Worm (Caenorhabditis elegans) whole organism, late embryonic: ENCODE data around the gene rpc-11.

Source experiments
- F13H6.1 ChIP-seq: sonication (generic microtip); optimal IDR thresholded peaks from 2 replicates; lab custom pipeline; 2016; ENCODE audit warnings: missing genetic modification characterization, missing compliant biosample characterization
- K02D7.2 ChIP-seq: sonication (generic microtip); optimal IDR thresholded peaks from 2 replicates; lab custom pipeline; 2017; ENCODE audit warnings: mild to moderate bottlenecking, missing genetic modification characterization, missing compliant biosample characterization
- K09A11.1 ChIP-seq: sonication (generic microtip); optimal IDR thresholded peaks from 2 replicates; lab custom pipeline; 2017; ENCODE audit warnings: antibody characterized with exemption, mild to moderate bottlenecking, missing genetic modification characterization, missing compliant biosample characterization; ENCODE audit not compliant: insufficient read depth
- ama-1 ChIP-seq: fragments of 150-350 bp; optimal IDR thresholded peaks from 2 replicates; lab custom pipeline; 2014
- ceh-14 ChIP-seq: sonication (generic microtip); optimal IDR thresholded peaks from 2 replicates; lab custom pipeline; 2016; ENCODE audit warnings: missing genotype, missing genetic modification characterization, missing compliant biosample characterization
- ceh-2 ChIP-seq: sonication (generic microtip); optimal IDR thresholded peaks from 2 replicates; lab custom pipeline; 2016; ENCODE audit warnings: missing genotype, missing genetic modification characterization, missing compliant biosample characterization
- ceh-24 ChIP-seq: sonication (generic microtip); optimal IDR thresholded peaks from 2 replicates; lab custom pipeline; 2016; ENCODE audit warnings: mild to moderate bottlenecking, missing genetic modification characterization, missing compliant biosample characterization
- ceh-31 ChIP-seq: sonication (generic microtip); optimal IDR thresholded peaks from 2 replicates; lab custom pipeline; 2016; ENCODE audit warnings: missing genetic modification characterization, missing compliant biosample characterization
- ceh-34 ChIP-seq: sonication (generic microtip); optimal IDR thresholded peaks from 2 replicates; lab custom pipeline; 2016; ENCODE audit warnings: mild to moderate bottlenecking, missing genetic modification characterization, missing compliant biosample characterization
- ceh-6 ChIP-seq: fragments of 200-800 bp; sonication (Bioruptor generic); optimal IDR thresholded peaks from 2 replicates; lab custom pipeline; 2018; ENCODE audit warnings: mild to moderate bottlenecking, missing genetic modification characterization, missing compliant biosample characterization
- che-1 ChIP-seq: sonication (generic microtip); optimal IDR thresholded peaks from 2 replicates; lab custom pipeline; 2016; ENCODE audit warnings: mild to moderate bottlenecking, missing genetic modification characterization, missing compliant biosample characterization
- dve-1 ChIP-seq: sonication (generic microtip); optimal IDR thresholded peaks from 2 replicates; lab custom pipeline; 2017; ENCODE audit warnings: antibody characterized with exemption, mild to moderate bottlenecking, missing genetic modification characterization, missing compliant biosample characterization
- elt-2 ChIP-seq: sonication (generic microtip); optimal IDR thresholded peaks from 2 replicates; lab custom pipeline; 2016; ENCODE audit warnings: missing genetic modification reagents, missing genetic modification characterization, missing compliant biosample characterization
- ets-4 ChIP-seq: sonication (generic microtip); optimal IDR thresholded peaks from 2 replicates; lab custom pipeline; 2016; ENCODE audit warnings: missing genetic modification characterization, missing compliant biosample characterization
- eyg-1 ChIP-seq: sonication (generic microtip); optimal IDR thresholded peaks from 2 replicates; lab custom pipeline; 2016; ENCODE audit warnings: missing genotype, missing genetic modification characterization, missing compliant biosample characterization
- fkh-10 ChIP-seq: fragments of 150-350 bp; optimal IDR thresholded peaks from 2 replicates; lab custom pipeline; 2014; ENCODE audit warnings: missing biosample characterization, missing genetic modification reagents, missing genetic modification characterization
- fkh-6 ChIP-seq: sonication (generic microtip); optimal IDR thresholded peaks from 2 replicates; lab custom pipeline; 2016; ENCODE audit warnings: missing genetic modification characterization, missing compliant biosample characterization
- hlh-13 ChIP-seq: fragments of 200-800 bp; sonication (Bioruptor generic); optimal IDR thresholded peaks from 2 replicates; lab custom pipeline; 2018; ENCODE audit warnings: mild to moderate bottlenecking, missing genetic modification characterization, missing compliant biosample characterization
- hlh-6 ChIP-seq: sonication (generic microtip); optimal IDR thresholded peaks from 2 replicates; lab custom pipeline; 2016; ENCODE audit warnings: missing genotype, missing genetic modification characterization, missing compliant biosample characterization
- hlh-8 ChIP-seq: sonication (generic microtip); optimal IDR thresholded peaks from 2 replicates; lab custom pipeline; 2016; ENCODE audit warnings: missing genotype, missing genetic modification characterization, missing compliant biosample characterization
- lin-11 ChIP-seq: fragments of 200-800 bp; sonication (Bioruptor generic); optimal IDR thresholded peaks from 2 replicates; lab custom pipeline; 2018; ENCODE audit warnings: mild to moderate bottlenecking, missing genetic modification characterization, missing compliant biosample characterization
- madf-2 ChIP-seq: sonication (generic microtip); optimal IDR thresholded peaks from 2 replicates; lab custom pipeline; 2017; ENCODE audit warnings: missing genetic modification characterization, missing compliant biosample characterization
- mec-3 ChIP-seq: sonication (generic microtip); optimal IDR thresholded peaks from 2 replicates; lab custom pipeline; 2016; ENCODE audit warnings: borderline replicate concordance, missing genetic modification characterization, missing compliant biosample characterization
- nfya-1 ChIP-seq: sonication (generic microtip); optimal IDR thresholded peaks from 2 replicates; lab custom pipeline; 2017; ENCODE audit warnings: missing genetic modification characterization, mild to moderate bottlenecking, missing compliant biosample characterization, antibody characterized with exemption, moderate library complexity
- nhr-11 ChIP-seq: fragments of 150-350 bp; optimal IDR thresholded peaks from 2 replicates; lab custom pipeline; 2014; ENCODE audit warnings: missing biosample characterization, missing genetic modification characterization
- pag-3 ChIP-seq: sonication (generic microtip); optimal IDR thresholded peaks from 2 replicates; lab custom pipeline; 2016; ENCODE audit warnings: missing compliant biosample characterization, missing genetic modification characterization, borderline replicate concordance
- pat-9 ChIP-seq: fragments of 200-800 bp; sonication (Bioruptor generic); optimal IDR thresholded peaks from 2 replicates; lab custom pipeline; 2018; ENCODE audit warnings: mild to moderate bottlenecking, missing genetic modification characterization, moderate library complexity, missing compliant biosample characterization
- pha-4 ChIP-seq: fragments of 150-350 bp; optimal IDR thresholded peaks from 2 replicates; lab custom pipeline; 2018; ENCODE audit warnings: missing biosample characterization, missing genetic modification reagents, missing genetic modification characterization
- pqm-1 ChIP-seq: sonication (generic microtip); optimal IDR thresholded peaks from 2 replicates; lab custom pipeline; 2016; ENCODE audit warnings: missing genetic modification characterization, missing compliant biosample characterization
- rnt-1 ChIP-seq: sonication (generic microtip); optimal IDR thresholded peaks from 2 replicates; lab custom pipeline; 2016; ENCODE audit warnings: missing genetic modification characterization, missing compliant biosample characterization
- sox-2 ChIP-seq: fragments of 200-800 bp; sonication (Bioruptor generic); IDR thresholded peaks from 2 replicates; pipeline ENCODE4 v1.3.6; 2022; ENCODE audit warnings: missing genetic modification reagents, missing genetic modification characterization, missing compliant biosample characterization
- syd-9 ChIP-seq: sonication (generic microtip); optimal IDR thresholded peaks from 2 replicates; lab custom pipeline; 2016; ENCODE audit warnings: mild to moderate bottlenecking, missing genetic modification characterization, moderate library complexity, missing compliant biosample characterization
- tbx-2 ChIP-seq: sonication (generic microtip); optimal IDR thresholded peaks from 2 replicates; lab custom pipeline; 2016; ENCODE audit warnings: missing genetic modification characterization, missing compliant biosample characterization
- ttx-3 ChIP-seq: sonication (generic microtip); optimal IDR thresholded peaks from 2 replicates; lab custom pipeline; 2016; ENCODE audit warnings: missing genetic modification reagents, missing genetic modification characterization, missing compliant biosample characterization
- unc-3 ChIP-seq, 2 experiments: fragments of 200-800 bp in 1 of 2; sonication (Bioruptor generic) in 1 of 2; sonication (generic microtip) in 1 of 2; conservative IDR thresholded peaks in 1 of 2; optimal IDR thresholded peaks in 1 of 2; 2 replicates each; pipeline versions ENCODE4 v1.3.6 to Lab custom; 2016 to 2022; ENCODE audit warnings: missing compliant biosample characterization in 2 of 2, missing genetic modification characterization in 2 of 2, missing genetic modification reagents in 1 of 2
- unc-42 ChIP-seq: sonication (generic microtip); optimal IDR thresholded peaks from 2 replicates; lab custom pipeline; 2016; ENCODE audit warnings: missing genotype, missing genetic modification characterization, missing compliant biosample characterization
- unc-55 ChIP-seq: sonication (generic microtip); optimal IDR thresholded peaks from 2 replicates; lab custom pipeline; 2017; ENCODE audit warnings: missing biosample characterization, missing genetic modification reagents, missing genetic modification characterization
- unc-86 ChIP-seq: sonication (generic microtip); optimal IDR thresholded peaks from 2 replicates; lab custom pipeline; 2016; ENCODE audit warnings: missing genetic modification characterization, missing compliant biosample characterization
- zip-5 ChIP-seq: sonication (generic microtip); optimal IDR thresholded peaks from 2 replicates; lab custom pipeline; 2016; ENCODE audit warnings: missing genetic modification characterization, missing compliant biosample characterization
- ztf-16 ChIP-seq: sonication (generic microtip); optimal IDR thresholded peaks from 2 replicates; lab custom pipeline; 2017; ENCODE audit warnings: missing genetic modification characterization, missing compliant biosample characterization

rpc-11 gene

DNA sequence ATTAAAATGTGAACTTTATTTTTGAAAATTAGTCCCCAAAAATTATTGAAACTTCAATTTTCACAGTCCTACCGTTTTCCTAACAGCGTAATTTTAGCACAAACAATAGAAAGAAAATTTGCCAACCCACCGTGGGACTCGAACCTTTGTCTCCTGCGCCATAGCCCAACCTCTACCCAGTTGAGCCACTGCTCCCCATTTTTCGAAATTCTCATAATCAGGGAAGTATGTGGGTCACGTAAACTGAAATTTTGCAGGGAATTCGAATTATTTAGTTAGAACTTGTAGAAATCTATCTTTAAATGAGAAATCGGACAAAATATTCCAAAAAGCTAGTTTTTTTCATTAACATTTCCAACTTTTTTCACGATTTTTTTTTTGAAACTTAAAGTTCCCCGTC lies 29.5 kb downstream of the rpc-11 start:
- peak; percentile 6; the same call in 1 of the 2 replicates for TF ChIP-seq sox-2 (GFP tag; lab: Robert Waterston, UW)
- no peak for TF ChIP-seq pha-4 (tag; lab: Kevin White, UChicago)

- no peak for TF ChIP-seq hlh-6 (tag; lab: Kevin White, UChicago)
- TF ChIP-seq fkh-10 (GFP tag; lab: Kevin White, UChicago), result no peak
- TF ChIP-seq unc-42 (tag; lab: Kevin White, UChicago), result no peak
- TF ChIP-seq elt-2 (tag; lab: Kevin White, UChicago), result peak; percentile 92
Measured at ce11 chrIV:1378954-1379353, 30.9 kb downstream of the rpc-11 start.

DNA sequence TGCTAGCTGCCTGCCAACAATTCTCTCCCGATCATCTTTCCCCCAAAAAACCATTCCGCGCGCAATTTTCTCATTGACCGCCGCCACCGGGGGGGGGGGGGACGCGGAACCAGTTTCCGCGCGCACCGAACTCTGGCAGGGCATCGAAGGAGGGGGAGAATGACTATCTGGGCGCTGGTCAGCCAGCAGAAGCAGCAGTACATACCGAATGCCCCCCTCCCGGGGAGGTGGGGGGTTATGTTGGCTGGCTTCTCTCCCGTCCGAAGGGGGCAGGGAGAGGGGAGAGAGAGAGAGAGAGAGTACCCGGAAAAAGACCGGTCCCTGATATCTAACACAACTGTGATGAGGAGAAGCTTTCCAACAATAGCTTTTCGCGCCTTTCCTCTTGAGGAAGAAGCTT lies 32.1 kb downstream of the rpc-11 start:
- TF ChIP-seq hlh-13, result peak; percentile 23
- peak; percentile 41 for TF ChIP-seq ceh-6 (GFP tag; lab: Kevin White, UChicago)
- TF ChIP-seq ceh-14, result no peak
- TF ChIP-seq hlh-8 (tag; lab: Kevin White, UChicago), result no peak
- 0 out of 2 replicates have a peak, but pooled peaks have one; percentile 4 for TF ChIP-seq unc-3 (GFP tag; conservative IDR thresholded peaks at IDR 0.05; lab: Robert Waterston, UW)
- TF ChIP-seq unc-3 (tag; optimal IDR thresholded peaks at IDR 0.05; lab: Kevin White, UChicago), result no peak
- no peak for TF ChIP-seq rnt-1 (tag; lab: Kevin White, UChicago)
- TF ChIP-seq, all 69 proteins: peak for 3

DNA sequence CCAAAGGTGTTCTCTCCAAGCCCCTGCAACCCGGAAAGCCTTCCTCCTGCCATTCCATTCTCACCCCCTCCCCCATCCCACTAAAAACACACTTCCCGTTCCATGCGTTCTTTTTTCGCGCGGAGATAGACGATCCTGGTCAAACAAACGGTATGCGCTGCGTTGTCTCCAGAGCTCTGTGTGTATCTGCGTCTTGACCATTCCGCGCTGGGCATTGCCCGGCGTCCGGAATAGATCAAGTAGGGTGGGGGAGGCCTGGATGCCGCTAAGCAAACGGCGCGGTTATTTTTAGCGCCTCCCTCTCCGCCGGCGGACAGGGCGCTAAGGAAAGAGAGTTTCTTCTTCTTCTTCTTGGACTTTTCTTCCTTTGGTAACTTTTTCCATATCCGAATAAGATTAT lies 34.6 kb downstream of the rpc-11 start:
- TF ChIP-seq rnt-1 (tag; lab: Kevin White, UChicago) (no peak), ceh-31 (tag; lab: Kevin White, UChicago) (no peak), ceh-2 (no peak), ama-1 (lab: Kevin White, UChicago) (no peak), madf-2 (tag; lab: Kevin White, UChicago) (no peak), ceh-34 (tag; lab: Kevin White, UChicago) (no peak), unc-86 (no peak), pqm-1 (tag; lab: Kevin White, UChicago) (no peak), nfya-1 (tag; lab: Kevin White, UChicago) (no peak), pha-4 (tag; lab: Kevin White, UChicago) (no peak), F13H6.1 (tag; lab: Kevin White, UChicago) (no peak), zip-5 (tag; lab: Kevin White, UChicago) (no peak), ttx-3 (tag; lab: Kevin White, UChicago) (no peak), eyg-1 (tag; lab: Kevin White, UChicago) (no peak), ceh-6 (GFP tag; lab: Kevin White, UChicago) (no peak), syd-9 (tag; lab: Kevin White, UChicago) (no peak), pag-3 (tag; lab: Kevin White, UChicago) (no peak)

DNA sequence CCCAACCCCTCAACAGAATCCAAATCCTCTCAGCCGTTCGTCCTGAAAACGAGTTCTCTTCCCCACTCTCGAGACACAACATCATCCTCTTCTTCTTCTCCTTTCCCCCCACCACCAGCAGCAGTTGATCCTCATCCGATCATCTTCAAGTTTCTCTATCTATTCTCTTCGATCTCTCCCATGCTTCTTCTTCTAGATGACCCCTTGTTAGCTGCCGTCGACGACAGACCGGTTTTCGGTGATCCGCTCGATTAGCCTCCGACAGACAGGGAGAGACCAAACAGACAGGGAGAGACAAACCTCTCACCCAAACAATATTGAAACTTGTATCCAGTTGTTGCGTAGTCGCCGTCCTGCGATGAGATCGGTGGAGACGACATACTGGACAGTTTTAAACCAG lies 38.5 kb downstream of the rpc-11 start:
- no peak for TF ChIP-seq nhr-11
- no peak for TF ChIP-seq ceh-24 (tag; lab: Kevin White, UChicago)
- TF ChIP-seq tbx-2 (tag; lab: Kevin White, UChicago), result no peak
- no peak for TF ChIP-seq K02D7.2 (tag; lab: Kevin White, UChicago)
- TF ChIP-seq ceh-34 (tag; lab: Kevin White, UChicago), result no peak
- peak; percentile 3 for TF ChIP-seq rnt-1 (tag; lab: Kevin White, UChicago)
- TF ChIP-seq unc-55, result no peak
- TF ChIP-seq F13H6.1 (tag; lab: Kevin White, UChicago), result peak; percentile 5
- TF ChIP-seq, all 69 proteins: peak for 2

ce11 chrIV:1367041-1367440 lies 42.8 kb downstream of the rpc-11 start:
- no peak for TF ChIP-seq dve-1
- TF ChIP-seq ceh-31 (tag; lab: Kevin White, UChicago), result no peak
- TF ChIP-seq pat-9 (tag; lab: Kevin White, UChicago), result no peak
- TF ChIP-seq che-1 (tag; lab: Kevin White, UChicago), result no peak
- no peak for TF ChIP-seq lin-11 (tag; lab: Kevin White, UChicago)
- no peak for TF ChIP-seq K09A11.1 (tag; lab: Kevin White, UChicago)
- TF ChIP-seq sox-2 (GFP tag; lab: Robert Waterston, UW), result no peak
- TF ChIP-seq ztf-16 (tag; lab: Kevin White, UChicago), result no peak
- no peak for TF ChIP-seq mec-3 (tag; lab: Kevin White, UChicago)
- TF ChIP-seq unc-55, result no peak
- no peak for TF ChIP-seq fkh-6
- TF ChIP-seq ets-4 (tag; lab: Kevin White, UChicago), result no peak
- no peak for TF ChIP-seq ttx-3 (tag; lab: Kevin White, UChicago)
